Fruit fly (Drosophila melanogaster): ENCODE results near the gene CG18135.

CG18135 gene

DNA sequence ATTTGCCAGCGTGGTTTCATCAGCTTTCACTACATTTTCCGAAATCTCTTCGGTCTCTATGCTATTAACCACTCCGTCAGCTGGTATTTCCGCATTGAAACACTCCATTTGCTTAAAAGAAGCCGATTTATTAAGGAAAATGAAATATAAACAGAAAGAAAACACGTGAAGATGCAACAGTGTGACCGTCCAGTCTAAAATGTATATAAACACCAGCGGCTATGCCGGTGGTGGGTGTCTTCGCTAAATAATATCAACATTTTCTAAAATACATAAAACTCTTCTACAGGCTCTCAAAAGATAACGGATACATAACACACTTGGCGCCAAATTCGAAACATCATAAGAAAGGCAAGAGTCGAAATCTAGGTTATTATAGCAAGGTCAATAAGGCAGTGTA, 2.3 kb upstream of the CG18135 start, which contains the start of gene CG3808:
Gene CG3808 (minus strand): TSS at position 196 of the 400 bp plus-strand sequence.
- no peak for TF ChIP-seq noc (tag; optimal IDR thresholded peaks at IDR 0.05)

DNA sequence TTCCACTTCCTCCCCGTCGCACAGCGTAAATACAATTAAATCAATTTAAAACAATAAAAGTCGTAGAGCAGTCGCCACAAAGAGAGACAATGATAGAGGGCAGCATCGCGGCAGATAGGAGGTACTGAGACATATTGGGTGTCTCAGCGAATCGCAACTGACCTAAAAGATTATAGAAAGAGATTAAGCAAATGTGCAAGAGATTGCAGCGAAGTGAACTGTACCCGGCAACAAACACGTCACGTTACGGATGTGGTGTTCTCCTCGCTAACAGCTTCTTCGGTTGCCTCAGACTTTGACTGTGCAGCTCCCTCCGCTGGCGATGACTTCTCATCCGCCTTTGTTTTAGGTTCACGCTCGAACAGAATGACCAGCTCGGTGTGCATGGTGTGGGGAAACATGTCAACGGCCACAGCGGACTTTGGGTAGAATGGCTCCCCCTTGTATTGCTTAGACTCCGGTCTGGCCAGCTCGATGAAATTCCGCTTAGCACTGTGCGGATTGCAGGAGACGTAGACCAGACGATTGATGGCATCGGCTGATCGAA, 274 bp upstream of the CG18135 start:
- peak; percentile 3 for TF ChIP-seq noc (tag; optimal IDR thresholded peaks at IDR 0.05)

DNA sequence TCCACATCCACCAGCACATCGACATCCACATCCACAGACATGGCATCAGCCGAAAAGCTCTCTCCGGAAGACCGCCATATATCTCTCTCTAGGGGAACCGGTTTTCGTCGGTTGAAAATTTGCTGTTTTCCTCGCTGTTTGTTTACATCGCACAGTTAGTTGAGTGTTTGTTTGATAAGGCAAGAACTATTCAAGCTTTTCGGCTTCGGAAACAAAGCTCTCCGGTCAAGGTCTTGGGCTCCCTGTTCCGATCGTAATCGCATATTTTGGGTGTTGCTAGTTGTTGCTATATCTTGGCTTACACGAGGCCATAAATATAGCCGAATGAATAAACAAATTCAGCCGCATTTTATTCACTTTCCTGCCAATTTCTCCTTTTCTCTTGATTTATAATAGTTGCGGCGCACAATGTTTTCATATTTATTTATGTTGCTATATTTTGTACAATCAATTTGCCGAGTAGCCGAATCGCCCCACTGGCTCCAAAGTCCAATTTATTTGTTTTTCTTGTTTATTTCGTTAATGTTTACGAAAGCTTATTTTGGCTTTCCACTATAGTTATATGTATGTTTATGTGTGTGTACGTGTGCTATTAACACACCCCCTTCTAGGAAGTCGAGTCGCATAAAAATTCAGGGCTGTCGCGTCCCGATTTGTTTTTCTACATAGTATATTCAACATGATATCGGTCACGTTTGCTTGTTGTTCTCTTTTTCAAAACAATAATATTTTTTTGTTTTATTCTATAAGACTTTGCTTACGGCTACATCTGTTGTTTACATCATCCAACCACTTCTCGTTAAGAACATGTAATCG, 1.1 kb downstream of the CG18135 start:
- TF ChIP-seq noc (tag; optimal IDR thresholded peaks at IDR 0.05), result peak; percentile 57

DNA sequence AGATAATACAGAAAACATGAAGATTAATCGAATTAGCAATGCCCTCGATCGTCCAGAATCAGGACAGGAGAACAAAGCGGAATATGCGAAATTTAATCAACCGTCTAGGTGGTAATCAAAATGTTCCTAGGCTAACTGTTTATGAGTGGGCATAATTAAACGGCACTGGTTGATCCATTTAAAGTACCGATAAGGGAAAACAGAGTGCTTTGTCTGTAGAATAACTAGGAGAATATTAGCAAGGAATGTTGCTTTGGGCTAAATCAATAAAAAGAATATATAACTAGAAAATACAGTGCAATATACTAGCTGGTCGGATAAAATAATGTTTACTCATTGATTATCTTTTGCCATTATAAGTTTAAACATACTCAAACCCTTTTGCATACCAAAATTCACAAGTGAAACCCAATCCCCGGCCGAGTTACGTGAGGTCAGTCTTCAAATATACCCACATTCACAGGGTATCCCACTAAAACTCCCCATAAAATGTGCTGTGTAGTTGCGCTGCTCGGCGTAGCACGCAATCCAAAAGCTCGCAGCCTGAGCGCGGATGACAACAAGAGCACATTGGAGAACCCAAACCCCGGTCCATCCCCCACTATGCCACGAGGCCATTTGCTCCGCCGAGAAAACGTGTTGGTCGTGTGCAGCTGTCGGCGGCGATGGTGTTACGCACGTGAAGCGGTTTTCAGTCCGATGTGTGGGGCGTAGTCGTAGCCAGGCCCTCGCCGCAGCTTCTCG, 1.9 kb downstream of the CG18135 start:
- peak; percentile 90 for TF ChIP-seq noc (tag; optimal IDR thresholded peaks at IDR 0.05)

DNA sequence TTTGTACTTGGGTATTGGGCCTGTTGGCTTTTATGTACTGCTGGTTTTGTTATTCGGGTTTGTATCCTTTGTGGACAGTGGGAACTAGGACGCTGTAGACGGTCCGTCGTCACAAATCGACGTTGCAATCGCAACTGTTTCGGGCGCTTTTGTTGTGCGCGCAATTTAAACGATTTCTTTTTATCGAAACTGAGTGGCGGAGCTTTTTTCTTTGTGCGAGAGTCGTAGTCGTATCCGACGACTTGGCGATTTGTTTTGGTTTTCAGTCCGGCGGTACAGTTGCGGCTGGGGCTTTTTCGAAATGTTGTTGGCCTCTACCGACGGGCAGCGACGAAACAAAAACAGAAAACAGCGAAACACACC, 2.4 kb downstream of the CG18135 start:
- TF ChIP-seq noc (tag; optimal IDR thresholded peaks at IDR 0.05), result no peak

DNA sequence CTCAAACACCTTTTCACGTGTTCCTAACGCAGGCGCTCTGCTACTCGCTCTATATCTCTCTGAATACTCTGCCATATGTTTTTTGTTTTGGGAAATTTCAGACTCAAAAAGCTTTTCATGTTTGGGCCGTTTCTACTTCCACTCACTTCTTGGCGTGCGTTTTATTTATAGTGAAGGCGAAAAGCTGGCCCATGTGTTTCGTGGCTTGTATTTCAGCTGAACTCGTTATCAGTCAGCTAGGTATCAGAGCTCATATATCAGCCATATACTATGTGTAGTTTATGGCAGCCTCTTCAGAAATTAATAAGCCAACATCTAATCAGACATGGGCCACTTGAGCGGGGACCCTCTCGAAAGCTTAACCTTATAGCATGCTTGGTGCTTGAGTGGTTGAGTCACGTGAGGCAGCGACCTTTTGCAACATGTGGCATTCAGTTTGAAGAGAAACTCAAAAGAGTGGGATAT, 3.5 kb downstream of the CG18135 start:
- peak; percentile 91 for TF ChIP-seq noc (tag; optimal IDR thresholded peaks at IDR 0.05)

DNA sequence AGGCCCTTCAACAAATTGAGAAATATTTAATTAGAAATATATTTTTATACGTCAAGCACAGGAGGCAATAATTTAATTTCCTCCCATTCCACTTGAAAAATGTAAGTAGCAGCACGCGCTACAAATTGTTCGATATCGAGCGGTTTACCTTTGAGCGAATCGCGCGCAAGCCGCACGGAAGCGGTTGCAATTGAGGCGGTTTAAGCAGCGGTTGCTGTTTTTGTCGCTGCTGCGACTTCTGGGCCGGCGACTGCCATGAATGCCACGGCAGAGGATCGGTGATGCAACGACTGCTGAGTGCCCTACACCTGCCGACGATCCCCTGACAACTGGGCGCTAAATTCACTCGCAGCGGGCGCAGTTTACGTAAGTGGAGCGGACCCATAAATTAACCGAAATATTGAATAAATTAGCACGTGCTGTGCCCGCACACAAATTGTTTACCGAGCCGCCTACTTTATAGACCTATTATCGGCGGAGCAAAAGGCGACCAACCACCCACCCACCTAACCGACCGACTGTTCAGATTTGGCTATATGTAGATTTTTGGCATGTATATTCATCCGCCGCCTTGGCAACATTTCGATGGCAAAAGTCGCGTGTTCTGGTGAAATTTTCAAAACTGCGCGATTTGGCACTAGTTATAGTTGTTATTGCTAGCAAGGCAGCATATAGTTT, 4.4 kb downstream of the CG18135 start:
- TF ChIP-seq noc (tag; optimal IDR thresholded peaks at IDR 0.05), result no peak

DNA sequence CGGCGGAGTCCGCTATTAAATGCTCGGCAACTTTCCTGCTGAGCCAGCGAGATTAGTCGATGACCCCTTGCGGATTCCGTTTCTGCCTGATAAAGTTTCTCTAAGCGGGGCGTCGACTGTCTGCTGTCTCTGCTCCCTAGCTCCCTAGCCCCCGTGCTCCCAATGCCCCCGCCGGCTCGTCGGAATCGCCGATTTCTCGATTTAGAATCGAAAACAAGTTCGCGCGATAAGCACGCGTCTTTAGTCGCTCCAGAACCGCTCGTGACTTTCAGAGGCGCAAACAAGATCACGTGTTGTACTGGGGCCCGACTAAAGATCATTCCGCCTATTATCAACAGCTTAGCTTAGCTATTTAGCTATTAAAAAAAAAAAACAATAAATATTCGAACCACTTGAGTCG, 5.3 kb downstream of the CG18135 start:
- TF ChIP-seq noc (tag; optimal IDR thresholded peaks at IDR 0.05), result peak; percentile 64

DNA sequence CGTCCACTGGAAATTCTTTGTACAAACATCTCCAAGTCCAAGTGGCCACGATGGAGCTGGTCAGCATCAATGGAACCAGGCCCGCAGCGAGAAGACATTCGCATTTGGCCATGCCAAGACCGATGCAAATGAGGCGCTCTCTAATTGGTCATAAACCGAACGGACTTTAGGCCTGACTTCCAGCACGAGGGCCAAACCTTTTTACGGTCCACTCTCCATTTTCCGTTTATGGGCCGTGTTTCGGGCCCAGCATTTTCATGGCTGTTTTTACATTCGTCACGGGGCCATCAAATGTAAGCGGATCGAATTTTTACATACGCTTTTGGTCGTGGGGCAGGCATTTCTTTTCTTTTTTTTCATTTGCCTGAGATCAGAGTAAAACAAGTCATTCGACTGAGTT, 8.5 kb downstream of the CG18135 start, which contains the start of gene CG34256:
Gene CG34256 (minus strand): TSS at position 205 of the 400 bp plus-strand sequence.
- TF ChIP-seq noc (tag; optimal IDR thresholded peaks at IDR 0.05), result no peak

DNA sequence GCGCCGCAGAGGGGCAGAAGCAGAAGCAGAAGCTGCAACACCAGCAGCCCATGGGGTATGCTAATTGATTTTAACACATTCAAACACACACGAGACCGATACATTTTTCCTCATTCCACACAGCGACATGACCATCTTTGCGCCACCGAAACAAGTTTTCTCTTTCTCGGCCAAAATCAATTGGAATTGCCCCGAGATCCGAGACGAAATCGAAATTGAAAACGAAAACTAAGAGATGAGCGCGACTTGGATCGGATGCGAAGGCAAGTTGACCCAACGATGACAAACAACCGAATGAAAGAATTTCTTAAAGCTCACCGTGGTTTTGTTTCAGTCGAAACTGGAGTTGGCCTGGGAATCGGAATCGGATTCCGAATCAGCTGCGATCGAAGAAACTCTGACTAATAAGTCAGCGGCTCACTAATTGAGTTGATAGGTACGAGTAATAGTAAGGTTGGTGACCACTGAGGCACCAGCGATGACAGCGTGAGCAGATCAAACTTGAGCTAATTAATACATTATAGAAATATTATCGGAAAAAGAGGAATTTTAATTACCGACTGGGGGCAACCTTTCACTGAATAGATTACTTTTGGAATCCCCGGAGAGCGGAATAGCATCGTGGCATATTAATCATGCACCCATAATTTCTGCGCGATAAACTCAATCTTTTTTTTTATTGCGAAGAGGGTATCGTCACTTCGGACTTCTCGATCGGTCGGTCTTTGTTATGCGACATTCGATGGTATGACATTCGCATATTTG, 9.8 kb downstream of the CG18135 start, which contains the start of gene CG11619:
Gene CG11619 (minus strand): TSS at position 269 of the 765 bp plus-strand sequence.
- peak; percentile 38 for TF ChIP-seq noc (tag; optimal IDR thresholded peaks at IDR 0.05)

DNA sequence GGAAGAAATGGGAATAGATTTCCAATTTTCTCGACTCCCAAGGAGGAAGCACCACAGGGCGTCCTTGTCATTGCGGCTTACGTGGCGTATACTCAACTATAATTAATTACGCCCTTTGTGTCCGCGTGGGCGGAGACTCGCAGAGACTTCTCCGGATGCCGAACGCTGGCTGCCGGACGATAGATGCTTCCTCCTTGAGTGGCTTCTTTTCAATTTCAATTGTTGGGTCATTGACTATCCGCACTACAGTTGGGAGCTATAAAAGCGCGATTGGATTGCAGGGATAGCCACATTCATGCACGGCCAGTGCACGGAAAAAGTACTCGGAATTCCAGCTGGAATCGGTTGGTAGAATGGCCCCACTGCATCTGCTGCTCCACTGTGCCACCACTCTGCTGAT, 13.4 kb downstream of the CG18135 start, which contains the start of gene CG14075:
Gene CG14075 (plus strand): TSS at position 301 of the 400 bp plus-strand sequence.
- TF ChIP-seq noc (tag; optimal IDR thresholded peaks at IDR 0.05), result no peak

DNA sequence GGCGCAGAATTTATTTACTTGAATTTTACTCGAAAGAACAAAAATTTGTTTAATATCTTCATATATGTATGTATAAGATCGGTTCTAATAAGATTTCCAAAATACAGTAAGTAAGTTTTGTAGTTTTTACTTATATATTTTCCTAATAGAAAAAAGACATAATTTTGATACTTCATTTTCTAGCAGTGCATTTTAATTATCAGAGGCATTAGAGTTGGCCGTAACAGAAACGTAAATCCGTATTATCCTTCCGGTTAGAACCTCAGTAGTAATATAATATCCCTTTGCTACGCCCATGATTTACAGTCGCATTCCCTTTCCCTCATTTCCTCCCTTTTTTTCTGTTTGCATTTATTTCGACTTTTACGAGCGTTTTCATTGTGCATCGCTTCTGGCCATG, 21.4 kb downstream of the CG18135 start:
- no peak for TF ChIP-seq noc (tag; optimal IDR thresholded peaks at IDR 0.05)

DNA sequence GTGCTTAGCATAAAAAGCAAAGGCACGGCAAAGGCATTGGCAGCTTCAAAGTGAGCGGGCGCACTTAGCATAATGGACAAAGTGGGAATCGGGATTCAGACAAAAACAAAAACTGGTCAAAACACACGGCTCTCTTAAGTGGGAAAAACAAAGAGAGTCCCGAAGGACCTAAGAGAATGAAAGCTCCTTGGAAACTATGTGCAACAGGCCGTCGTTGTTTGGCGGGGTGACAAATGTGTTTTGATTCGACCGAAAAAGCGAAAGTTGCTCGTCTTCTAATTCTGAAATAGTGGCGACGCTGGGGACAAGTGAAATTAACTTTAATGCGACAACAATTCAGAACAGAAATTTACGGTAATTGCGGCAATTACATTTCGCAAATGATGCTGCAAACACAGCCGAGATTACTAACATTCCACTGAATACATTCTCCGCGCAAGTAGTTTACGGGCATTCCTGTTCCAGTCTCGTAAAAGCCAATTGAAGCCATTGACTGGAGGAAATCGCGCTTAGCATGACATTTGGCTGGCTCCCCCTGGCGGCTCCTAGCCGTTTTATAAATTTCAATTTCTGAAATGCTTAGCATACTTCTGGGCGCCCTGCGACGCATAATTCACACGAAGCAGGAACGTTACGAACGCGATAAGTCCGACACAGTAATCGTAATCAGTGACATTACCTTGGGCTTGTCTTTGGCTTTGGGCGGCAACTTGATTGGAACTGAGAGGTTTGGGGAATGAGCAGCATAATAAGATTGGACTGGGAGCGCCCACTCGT, 29.7 kb downstream of the CG18135 start:
- no peak for TF ChIP-seq noc (tag; optimal IDR thresholded peaks at IDR 0.05)

DNA sequence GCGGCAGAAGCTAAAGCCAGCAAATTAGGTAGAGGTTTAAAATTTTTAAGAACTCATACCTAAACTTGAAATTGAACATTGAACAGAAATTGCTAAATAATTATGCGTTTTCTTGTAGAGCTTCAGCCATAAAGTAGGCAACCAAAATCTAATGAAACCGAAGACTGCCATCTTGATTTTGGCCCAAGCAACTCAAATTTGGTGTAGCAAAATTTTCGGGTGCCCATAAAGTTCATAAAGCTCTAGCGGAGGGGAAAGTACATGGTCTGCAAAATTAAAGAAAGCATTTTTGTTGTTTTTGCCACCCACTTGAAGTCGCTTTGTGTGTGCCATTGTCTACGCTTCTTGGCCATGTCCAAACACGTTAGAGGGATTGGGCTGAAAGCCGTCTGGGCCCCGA, 41.1 kb downstream of the CG18135 start:
- no peak for TF ChIP-seq noc (tag; optimal IDR thresholded peaks at IDR 0.05)

Data from whole organism, larva.